Fruit fly (Drosophila melanogaster): ENCODE measurements around the gene CG3436.

The CG3436 gene

DNA sequence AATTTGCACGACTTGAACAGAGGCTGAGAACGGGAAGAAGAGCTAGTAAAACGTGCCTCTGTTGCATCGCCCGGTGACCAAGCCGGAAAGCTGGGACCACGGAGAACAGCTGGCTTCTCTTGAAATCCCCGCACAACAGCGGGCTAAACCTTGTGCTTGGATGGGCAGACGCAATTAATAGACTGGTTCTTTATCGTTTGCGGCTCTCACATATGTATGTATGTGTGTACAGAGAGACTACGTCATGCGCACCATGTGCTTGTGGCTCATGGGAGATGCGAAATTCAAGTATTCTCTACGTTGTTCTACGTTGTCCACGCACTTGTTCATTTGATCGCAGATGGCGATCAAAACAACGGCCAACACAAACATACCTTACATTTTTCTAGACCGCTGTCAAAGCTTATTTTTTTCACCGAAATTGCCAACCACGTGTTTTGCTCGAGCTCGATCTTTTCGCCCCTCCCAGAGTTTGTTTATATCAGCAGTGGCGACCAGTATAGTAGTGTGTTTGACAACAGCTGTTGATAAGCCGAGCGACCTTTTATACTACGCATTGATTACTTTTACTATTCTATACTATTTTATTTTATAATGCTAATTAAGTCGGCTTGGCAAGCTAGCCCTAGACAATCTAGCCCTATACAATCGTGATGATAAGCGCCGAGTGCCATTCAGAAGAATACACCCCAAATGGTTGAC lies 46.6 kb upstream of the CG3436 start (continued):
- TF ChIP-seq Rx (GFP tag; IDR thresholded peaks at IDR 0.05) (no peak), CG17802 (tag; optimal IDR thresholded peaks at IDR 0.05) (no peak), Stat92E (GFP tag; optimal IDR thresholded peaks at IDR 0.05) (no peak), CG7963 (GFP tag; IDR thresholded peaks at IDR 0.05; ENCODE audit: partially characterized antibody) (no peak), CG18599 (GFP tag; optimal IDR thresholded peaks at IDR 0.05) (peak; percentile 15), bsh (GFP tag; optimal IDR thresholded peaks at IDR 0.05) (no peak), CG13894 (tag; optimal IDR thresholded peaks at IDR 0.05) (peak; percentile 51), CG9437 (GFP tag; optimal IDR thresholded peaks at IDR 0.05) (peak; percentile 41), Deaf1 (tag; optimal IDR thresholded peaks at IDR 0.05) (no peak), shn (GFP tag; optimal IDR thresholded peaks at IDR 0.05) (no peak), CG33213 (GFP tag; optimal IDR thresholded peaks at IDR 0.05) (no peak), Mes4 (GFP tag; optimal IDR thresholded peaks at IDR 0.05) (no peak), Oaz (GFP tag; IDR thresholded peaks at IDR 0.05) (no peak), CG11504 (tag; optimal IDR thresholded peaks at IDR 0.05) (no peak), CG11723 (GFP tag; optimal IDR thresholded peaks at IDR 0.05) (no peak), tna (GFP tag; IDR thresholded peaks at IDR 0.05; ENCODE audit: partially characterized antibody) (no peak), CG6272 (GFP tag; IDR thresholded peaks at IDR 0.05) (no peak), CG16863 (GFP tag; optimal IDR thresholded peaks at IDR 0.05) (no peak), trem (tag; optimal IDR thresholded peaks at IDR 0.05) (no peak), CG34224 (GFP tag; IDR thresholded peaks at IDR 0.05; ENCODE audit: partially characterized antibody) (peak; percentile 44; the same call in 1 of the 3 replicates), CG11695 (GFP tag; IDR thresholded peaks at IDR 0.05) (no peak), gcm2 (GFP tag; optimal IDR thresholded peaks at IDR 0.05) (no peak), CG31365 (tag; optimal IDR thresholded peaks at IDR 0.05) (no peak), HHEX (GFP tag; optimal IDR thresholded peaks at IDR 0.05) (no peak), CG13296 (GFP tag; optimal IDR thresholded peaks at IDR 0.05) (no peak), grn (GFP tag; optimal IDR thresholded peaks at IDR 0.05) (peak; percentile 32), Max (GFP tag; optimal IDR thresholded peaks at IDR 0.05) (peak; percentile 61), abd-A (tag; optimal IDR thresholded peaks at IDR 0.05) (peak; percentile 66), Hmr (GFP tag; optimal IDR thresholded peaks at IDR 0.05) (no peak), Drgx (GFP tag; IDR thresholded peaks at IDR 0.05) (0 out of 2 replicates have a peak, but pooled peaks have one; percentile 10), CG3065 (GFP tag; optimal IDR thresholded peaks at IDR 0.05) (no peak), CG34376 (GFP tag; optimal IDR thresholded peaks at IDR 0.05) (peak; percentile 90), gsb-n (tag; optimal IDR thresholded peaks at IDR 0.05) (no peak), CG7745 (tag; optimal IDR thresholded peaks at IDR 0.05) (no peak), kah (GFP tag; optimal IDR thresholded peaks at IDR 0.05) (peak; percentile 22), gce (GFP tag; IDR thresholded peaks at IDR 0.05) (no peak), CG17829 (tag; optimal IDR thresholded peaks at IDR 0.05) (no peak), eve (GFP tag; optimal IDR thresholded peaks at IDR 0.05) (no peak), D19A (tag; optimal IDR thresholded peaks at IDR 0.05) (no peak), CG18619 (GFP tag; optimal IDR thresholded peaks at IDR 0.05) (no peak), CG12104 (GFP tag; optimal IDR thresholded peaks at IDR 0.05) (no peak), p53 (GFP tag; optimal IDR thresholded peaks at IDR 0.05) (no peak), CG13287 (GFP tag; IDR thresholded peaks at IDR 0.05; ENCODE audit: partially characterized antibody) (peak; percentile 33; the same call in 1 of the 2 replicates), dimm (GFP tag; IDR thresholded peaks at IDR 0.05) (no peak), corto (GFP tag; optimal IDR thresholded peaks at IDR 0.05) (no peak), cg (GFP tag; optimal IDR thresholded peaks at IDR 0.05) (peak; percentile 67), Lpt (GFP tag; optimal IDR thresholded peaks at IDR 0.05) (no peak), psq (GFP tag; optimal IDR thresholded peaks at IDR 0.05) (no peak), Trl (optimal IDR thresholded peaks at IDR 0.05) (peak; percentile 9 to 56), Trl (GFP tag; optimal IDR thresholded peaks at IDR 0.05) (no peak)

Data from whole organism, embryonic.